Fruit fly (Drosophila melanogaster) whole organism, embryonic: Measurements from ENCODE around the gene raw.

Experiments
- Adf1 ChIP-seq: fragments of 200-800 bp; sonication (Bioruptor generic); IDR thresholded peaks from 2 replicates; pipeline ENCODE4 v1.3.6; 2022; ENCODE audit warnings: missing biosample characterization, missing genetic modification characterization
- Bdp1 ChIP-seq: fragments of 200-800 bp; sonication (Bioruptor generic); optimal IDR thresholded peaks from 3 replicates; lab custom pipeline; 2016; ENCODE audit warnings: missing biosample characterization, missing genetic modification characterization
- CG11398 ChIP-seq: fragments of 200-800 bp; sonication (Bioruptor generic); optimal IDR thresholded peaks from 2 replicates; lab custom pipeline; 2016; ENCODE audit warnings: missing biosample characterization, missing genetic modification characterization
- CG12769 ChIP-seq: fragments of 200-800 bp; sonication (Bioruptor generic); optimal IDR thresholded peaks from 2 replicates; lab custom pipeline; 2019; ENCODE audit warnings: missing biosample characterization, mild to moderate bottlenecking, missing genetic modification characterization, moderate library complexity
- CG13775 ChIP-seq: fragments of 200-800 bp; sonication (Bioruptor generic); optimal IDR thresholded peaks from 3 replicates; lab custom pipeline; 2017; ENCODE audit warnings: missing biosample characterization, mild to moderate bottlenecking, missing genetic modification characterization
- CG16863 ChIP-seq: fragments of 200-800 bp; sonication (Bioruptor generic); optimal IDR thresholded peaks from 3 replicates; lab custom pipeline; 2016; ENCODE audit warnings: missing biosample characterization, missing genetic modification characterization
- CG17385 ChIP-seq: fragments of 200-800 bp; sonication (Bioruptor generic); optimal IDR thresholded peaks from 3 replicates; lab custom pipeline; 2018; ENCODE audit warnings: missing biosample characterization, mild to moderate bottlenecking, missing genetic modification characterization
- CG17829 ChIP-seq: fragments of 200-800 bp; optimal IDR thresholded peaks from 2 replicates; lab custom pipeline; 2019; ENCODE audit warnings: missing biosample characterization, mild to moderate bottlenecking, missing genetic modification characterization, moderate library complexity
- CG17912 ChIP-seq: fragments of 200-800 bp; sonication (Bioruptor generic); optimal IDR thresholded peaks from 2 replicates; lab custom pipeline; 2018; ENCODE audit warnings: missing biosample characterization, mild to moderate bottlenecking, missing genetic modification characterization
- CG3281 ChIP-seq: fragments of 200-800 bp; sonication (Bioruptor generic); optimal IDR thresholded peaks from 3 replicates; lab custom pipeline; 2017; ENCODE audit warnings: missing biosample characterization, mild to moderate bottlenecking, missing genetic modification characterization
- CG3407 ChIP-seq: fragments of 200-800 bp; sonication (Bioruptor generic); optimal IDR thresholded peaks from 2 replicates; lab custom pipeline; 2018; ENCODE audit warnings: missing biosample characterization, mild to moderate bottlenecking, missing genetic modification characterization
- CG34224 ChIP-seq: fragments of 200-800 bp; sonication (Bioruptor generic); IDR thresholded peaks from 3 replicates; pipeline ENCODE4 v1.3.6; 2022; ENCODE audit warnings: missing biosample characterization, missing genetic modification characterization; ENCODE audit not compliant: partially characterized antibody
- CG3838 ChIP-seq: fragments of 200-800 bp; sonication (Bioruptor generic); optimal IDR thresholded peaks from 3 replicates; lab custom pipeline; 2016; ENCODE audit warnings: missing biosample characterization, missing genetic modification characterization
- CG4282 ChIP-seq: fragments of 200-800 bp; sonication (Bioruptor generic); optimal IDR thresholded peaks from 2 replicates; lab custom pipeline; 2016; ENCODE audit warnings: missing biosample characterization, missing genetic modification characterization
- CG6813 ChIP-seq: fragments of 200-800 bp; sonication (Bioruptor generic); optimal IDR thresholded peaks from 2 replicates; lab custom pipeline; 2017; ENCODE audit warnings: missing biosample characterization, missing genetic modification characterization, mild to moderate bottlenecking, moderate library complexity, missing genetic modification reagents
- CG7271 ChIP-seq: fragments of 200-800 bp; sonication (Bioruptor generic); optimal IDR thresholded peaks from 2 replicates; lab custom pipeline; 2018; ENCODE audit warnings: missing biosample characterization, mild to moderate bottlenecking, missing genetic modification characterization, moderate library complexity
- CG7963 ChIP-seq: fragments of 200-800 bp; sonication (Bioruptor generic); IDR thresholded peaks from 3 replicates; pipeline ENCODE4 v1.3.6; 2022; ENCODE audit warnings: missing biosample characterization, missing genetic modification characterization; ENCODE audit not compliant: partially characterized antibody
- CG8388 ChIP-seq: fragments of 200-800 bp; sonication (Bioruptor generic); optimal IDR thresholded peaks from 2 replicates; lab custom pipeline; 2019; ENCODE audit warnings: missing biosample characterization, mild to moderate bottlenecking, missing genetic modification characterization, moderate library complexity
- Chrac-16 ChIP-seq: fragments of 200-800 bp; sonication (Bioruptor generic); optimal IDR thresholded peaks from 3 replicates; lab custom pipeline; 2016; ENCODE audit warnings: missing biosample characterization, missing genetic modification characterization
- Dad ChIP-seq: fragments of 200-800 bp; sonication (Bioruptor generic); optimal IDR thresholded peaks from 3 replicates; lab custom pipeline; 2016; ENCODE audit warnings: missing biosample characterization, missing genetic modification characterization
- Dp ChIP-seq: fragments of 200-800 bp; sonication (Bioruptor generic); optimal IDR thresholded peaks from 2 replicates; lab custom pipeline; 2018; ENCODE audit warnings: missing biosample characterization, mild to moderate bottlenecking, missing genetic modification characterization, moderate library complexity
- E2f2 ChIP-seq: fragments of 200-800 bp; sonication (Bioruptor generic); IDR thresholded peaks from 2 replicates; pipeline ENCODE4 v1.3.6; 2022; ENCODE audit warnings: missing biosample characterization, missing genetic modification characterization
- H15 ChIP-seq: fragments of 200-800 bp; sonication (Bioruptor generic); IDR thresholded peaks from 3 replicates; pipeline ENCODE4 v1.3.6; 2022; ENCODE audit warnings: missing biosample characterization, missing genetic modification characterization
- Hand ChIP-seq: fragments of 200-800 bp; sonication (Bioruptor generic); optimal IDR thresholded peaks from 2 replicates; lab custom pipeline; 2017; ENCODE audit warnings: mild to moderate bottlenecking, missing biosample characterization, missing genetic modification reagents, missing genetic modification characterization
- Jarid2 ChIP-seq: fragments of 200-800 bp; sonication (Bioruptor generic); optimal IDR thresholded peaks from 3 replicates; lab custom pipeline; 2017; ENCODE audit warnings: mild to moderate bottlenecking, missing biosample characterization, missing genetic modification reagents, missing genetic modification characterization
- Max ChIP-seq: fragments of 200-800 bp; sonication (Bioruptor generic); optimal IDR thresholded peaks from 2 replicates; lab custom pipeline; 2016; ENCODE audit warnings: missing biosample characterization, mild to moderate bottlenecking, missing genetic modification characterization
- Med ChIP-seq: fragments of 200-800 bp; sonication (Bioruptor generic); peaks from one replicate; lab custom pipeline; 2016; ENCODE audit warnings: missing biosample characterization, missing genetic modification characterization, mild to moderate bottlenecking, inconsistent platforms, moderate library complexity
- Mes4 ChIP-seq: fragments of 200-800 bp; sonication (Bioruptor generic); optimal IDR thresholded peaks from 2 replicates; lab custom pipeline; 2016; ENCODE audit warnings: missing biosample characterization, missing genetic modification characterization
- Sry-β ChIP-seq: fragments of 200-800 bp; sonication (Bioruptor generic); optimal IDR thresholded peaks from 2 replicates; lab custom pipeline; 2018; ENCODE audit warnings: missing biosample characterization, mild to moderate bottlenecking, missing genetic modification characterization, moderate library complexity
- Stat92E ChIP-seq, 3 experiments: fragments of >200 bp in 2 of 3; fragments of 200-800 bp in 1 of 3; sonication (Bioruptor generic) in 1 of 3; optimal IDR thresholded peaks; 2 replicates each; lab custom pipeline; 2017 to 2019; ENCODE audit warnings: missing biosample characterization in 3 of 3, missing genetic modification characterization in 3 of 3, mild to moderate bottlenecking in 1 of 3, moderate library complexity in 1 of 3
- Taf1 ChIP-seq: fragments of 200-800 bp; sonication (Bioruptor generic); IDR thresholded peaks from 2 replicates; pipeline ENCODE4 v1.3.6; 2022; ENCODE audit warnings: missing biosample characterization, missing genetic modification characterization
- ab ChIP-seq: fragments of 200-800 bp; sonication (Bioruptor generic); optimal IDR thresholded peaks from 2 replicates; lab custom pipeline; 2016; ENCODE audit warnings: missing biosample characterization, missing genetic modification characterization
- bsh ChIP-seq, 2 experiments: fragments of 200-800 bp; sonication (Bioruptor generic); optimal IDR thresholded peaks; 2 replicates each; lab custom pipeline; 2017 to 2018; ENCODE audit warnings: mild to moderate bottlenecking in 2 of 2, missing biosample characterization in 2 of 2, missing genetic modification characterization in 2 of 2, moderate library complexity in 1 of 2
- caup ChIP-seq: fragments of 200-800 bp; sonication (Bioruptor generic); optimal IDR thresholded peaks from 3 replicates; lab custom pipeline; 2017; ENCODE audit warnings: missing biosample characterization, mild to moderate bottlenecking, missing genetic modification characterization, moderate library complexity; ENCODE audit not compliant: severe bottlenecking
- cg ChIP-seq: fragments of 200-800 bp; sonication (Bioruptor generic); optimal IDR thresholded peaks from 3 replicates; lab custom pipeline; 2019; ENCODE audit warnings: missing biosample characterization, mild to moderate bottlenecking, missing genetic modification characterization, moderate library complexity
- chm ChIP-seq: fragments of 200-800 bp; sonication (Bioruptor generic); IDR thresholded peaks from 2 replicates; pipeline ENCODE4 v1.3.6; 2022; ENCODE audit warnings: missing biosample characterization, missing genetic modification characterization
- exex ChIP-seq: fragments of 200-800 bp; sonication (Bioruptor generic); optimal IDR thresholded peaks from 4 replicates; lab custom pipeline; 2018; ENCODE audit warnings: missing biosample characterization, mild to moderate bottlenecking, missing genetic modification characterization, moderate library complexity
- fd102C ChIP-seq: fragments of 200-800 bp; sonication (Bioruptor generic); optimal IDR thresholded peaks from 2 replicates; lab custom pipeline; 2018; ENCODE audit warnings: missing biosample characterization, mild to moderate bottlenecking, missing genetic modification characterization, moderate library complexity
- ken ChIP-seq: fragments of 200-800 bp; sonication (Bioruptor generic); IDR thresholded peaks from 3 replicates; pipeline ENCODE4 v1.3.6; 2022; ENCODE audit warnings: missing biosample characterization, missing genetic modification characterization
- peb ChIP-seq: fragments of 200-800 bp; sonication (Bioruptor generic); IDR thresholded peaks from 2 replicates; pipeline ENCODE4 v1.3.6; 2022; ENCODE audit warnings: missing biosample characterization, missing genetic modification characterization
- prd ChIP-seq, 3 experiments: fragments of >200 bp in 2 of 3; fragments of 200-800 bp in 1 of 3; sonication (Bioruptor generic) in 1 of 3; optimal IDR thresholded peaks in 2 of 3; IDR thresholded peaks in 1 of 3; 2 replicates in 2 of 3; 3 replicates in 1 of 3; pipeline versions ENCODE4 v1.3.6 to Lab custom; 2017 to 2022; ENCODE audit warnings: missing biosample characterization in 1 of 3, missing genetic modification characterization in 1 of 3
- pum ChIP-seq: fragments of 200-800 bp; sonication (Bioruptor generic); optimal IDR thresholded peaks from 2 replicates; lab custom pipeline; 2016; ENCODE audit warnings: missing biosample characterization, missing genetic modification characterization
- pzg ChIP-seq: fragments of 200-800 bp; sonication (Bioruptor generic); optimal IDR thresholded peaks from 3 replicates; lab custom pipeline; 2018; ENCODE audit warnings: missing biosample characterization, mild to moderate bottlenecking, missing genetic modification characterization, moderate library complexity
- sens-2 ChIP-seq: fragments of 200-800 bp; sonication (Bioruptor generic); IDR thresholded peaks from 2 replicates; pipeline ENCODE4 v1.3.6; 2022; ENCODE audit warnings: missing biosample characterization, missing genetic modification characterization
- sima ChIP-seq: fragments of 200-800 bp; sonication (Bioruptor generic); optimal IDR thresholded peaks from 2 replicates; lab custom pipeline; 2016; ENCODE audit warnings: missing biosample characterization, missing genetic modification characterization
- slou ChIP-seq: fragments of 200-800 bp; sonication (Bioruptor generic); optimal IDR thresholded peaks from 3 replicates; lab custom pipeline; 2016; ENCODE audit warnings: missing biosample characterization, missing genetic modification characterization
- sqz ChIP-seq: fragments of 200-800 bp; sonication (Bioruptor generic); optimal IDR thresholded peaks from 3 replicates; lab custom pipeline; 2018; ENCODE audit warnings: missing biosample characterization, mild to moderate bottlenecking, missing genetic modification characterization
- stwl ChIP-seq: fragments of 200-800 bp; sonication (Bioruptor generic); optimal IDR thresholded peaks from 3 replicates; lab custom pipeline; 2018; ENCODE audit warnings: missing biosample characterization, mild to moderate bottlenecking, missing genetic modification characterization, moderate library complexity
- ttk ChIP-seq: fragments of 200-800 bp; sonication (Bioruptor generic); IDR thresholded peaks from 2 replicates; pipeline ENCODE4 v2.1.2; 2022; ENCODE audit warnings: missing biosample characterization, missing genetic modification characterization
- vvl ChIP-seq: fragments of 200-800 bp; sonication (Bioruptor generic); IDR thresholded peaks from 2 replicates; pipeline ENCODE4 v1.3.6; 2022; ENCODE audit warnings: missing biosample characterization, missing genetic modification characterization

Gene raw

DNA sequence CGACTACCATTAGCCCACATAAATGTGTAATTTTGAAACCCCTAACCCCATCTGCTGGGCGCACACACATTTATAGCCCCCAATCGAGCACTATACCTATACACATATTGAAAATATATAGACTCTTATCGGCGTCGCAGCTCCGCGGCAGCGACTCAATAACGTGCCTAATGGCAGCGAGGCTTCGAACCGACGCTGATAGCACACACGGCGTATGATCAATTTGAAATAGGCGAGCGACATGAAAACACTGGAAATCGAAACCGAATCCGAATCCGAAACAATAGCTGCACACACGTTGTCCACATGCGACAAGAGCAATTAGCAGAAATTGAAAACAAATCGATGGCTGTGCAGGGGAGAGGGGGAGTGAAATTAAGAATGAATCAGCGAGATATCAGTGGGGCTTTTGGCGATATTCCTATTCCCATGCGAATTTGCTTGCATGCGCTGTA is 46.2 kb downstream of the raw start (continued):
- peak; percentile 63; the same call in 1 of the 2 replicates for TF ChIP-seq chm (GFP tag; lab: Robert Waterston, UW)
- no peak for TF ChIP-seq CG4282 (GFP tag; lab: Kevin White, UChicago)
- TF ChIP-seq ab (GFP tag; lab: Kevin White, UChicago): no peak
- no peak for TF ChIP-seq H15 (GFP tag; lab: Robert Waterston, UW)
- no peak for TF ChIP-seq sens-2 (GFP tag; lab: Robert Waterston, UW)
- peak; percentile 0 for TF ChIP-seq CG12769 (tag; lab: Kevin White, UChicago)
- TF ChIP-seq pzg (GFP tag; lab: Kevin White, UChicago): no peak
- TF ChIP-seq CG11398 (GFP tag; lab: Kevin White, UChicago): no peak
- TF ChIP-seq Taf1: no peak
- no peak for TF ChIP-seq Sry-β (GFP tag; lab: Kevin White, UChicago)
- TF ChIP-seq Hand (GFP tag; lab: Kevin White, UChicago): peak; percentile 16
- no peak for TF ChIP-seq E2f2 (GFP tag; lab: Robert Waterston, UW)
- no peak for TF ChIP-seq CG17829 (tag; lab: Kevin White, UChicago)
- no peak for TF ChIP-seq CG13775 (GFP tag; lab: Kevin White, UChicago)
- no peak for TF ChIP-seq prd (optimal IDR thresholded peaks at IDR 0.05; lab: Kevin White, UChicago)
- no peak for TF ChIP-seq prd (GFP tag; IDR thresholded peaks at IDR 0.05; lab: Robert Waterston, UW)
- TF ChIP-seq vvl: peak; percentile 19; the same call in 1 of the 2 replicates
- TF ChIP-seq pum (GFP tag; lab: Kevin White, UChicago): no peak
- peak; percentile 13 for TF ChIP-seq sqz (GFP tag; lab: Kevin White, UChicago)
- no peak for TF ChIP-seq peb (GFP tag; lab: Robert Waterston, UW)
- TF ChIP-seq CG3281 (GFP tag; lab: Kevin White, UChicago): no peak
- no peak for TF ChIP-seq sima
- TF ChIP-seq bsh (GFP tag; optimal IDR thresholded peaks at IDR 0.05; lab: Kevin White, UChicago): peak in 1 of 2 experiments; percentile 17
- no peak for TF ChIP-seq Bdp1
- TF ChIP-seq ttk (GFP tag; lab: Robert Waterston, UW): no peak
- peak; percentile 98 for TF ChIP-seq exex (tag; lab: Kevin White, UChicago)
- no peak for TF ChIP-seq Dad (GFP tag; lab: Kevin White, UChicago)
- no peak for TF ChIP-seq ken (GFP tag; lab: Robert Waterston, UW)
- no peak for TF ChIP-seq Max
- peak; percentile 6 for TF ChIP-seq CG6813 (GFP tag; lab: Kevin White, UChicago)
- no peak for TF ChIP-seq CG3407 (GFP tag; lab: Kevin White, UChicago)
- TF ChIP-seq Stat92E (GFP tag; optimal IDR thresholded peaks at IDR 0.05; lab: Kevin White, UChicago): peak in 1 of 3 experiments; percentile 6
- peak; percentile 13 for TF ChIP-seq CG17912
- peak; percentile 15 for TF ChIP-seq CG17385 (GFP tag; lab: Kevin White, UChicago)
- TF ChIP-seq Dp (GFP tag; lab: Kevin White, UChicago): no peak
- no peak for TF ChIP-seq CG34224 (GFP tag; lab: Robert Waterston, UW)
- TF ChIP-seq Mes4 (GFP tag; lab: Kevin White, UChicago): no peak
- TF ChIP-seq Med: peak; percentile 80
- TF ChIP-seq CG7271: no peak
- TF ChIP-seq caup (GFP tag; lab: Kevin White, UChicago): peak; percentile 59
- TF ChIP-seq CG16863 (GFP tag; lab: Kevin White, UChicago): no peak
- no peak for TF ChIP-seq slou (GFP tag; lab: Kevin White, UChicago)
- TF ChIP-seq CG7963: no peak
- no peak for TF ChIP-seq CG3838 (GFP tag; lab: Kevin White, UChicago)
- no peak for TF ChIP-seq Jarid2
- TF ChIP-seq Chrac-16 (GFP tag; lab: Kevin White, UChicago): no peak
- no peak for TF ChIP-seq fd102C (GFP tag; lab: Kevin White, UChicago)
- peak; percentile 24 for TF ChIP-seq cg (GFP tag; lab: Kevin White, UChicago)
- peak; percentile 81 for TF ChIP-seq Adf1 (GFP tag; lab: Robert Waterston, UW)
- TF ChIP-seq stwl (tag; lab: Kevin White, UChicago): no peak
- TF ChIP-seq CG8388 (GFP tag; lab: Kevin White, UChicago): no peak
